Fruit fly (Drosophila melanogaster): ENCODE data around the gene stumps.
A peak's percentile ranks its signal among the peaks of the same experiment; 100 is the strongest.

dm6 chr3R:14630119-14630623 is 53.2 kb downstream of the stumps start, which contains the start of gene Cad88C:
- TF ChIP-seq h (GFP tag; optimal IDR thresholded peaks at IDR 0.05) (no peak), Vsx2 (GFP tag; optimal IDR thresholded peaks at IDR 0.05; ENCODE audit: partially characterized antibody) (peak; percentile 41), dsf (GFP tag; optimal IDR thresholded peaks at IDR 0.05; ENCODE audit: borderline replicate concordance) (no peak), pan (optimal IDR thresholded peaks at IDR 0.05) (no peak), Myc (optimal IDR thresholded peaks at IDR 0.05) (no peak), psq (GFP tag; optimal IDR thresholded peaks at IDR 0.05) (no peak), Dfd (GFP tag; optimal IDR thresholded peaks at IDR 0.05) (no peak), CrebA (GFP tag; optimal IDR thresholded peaks at IDR 0.05; ENCODE audit: borderline replicate concordance) (no peak), Hr83 (GFP tag; optimal IDR thresholded peaks at IDR 0.05; ENCODE audit: poor library complexity, severe bottlenecking) (no peak), CG9705 (GFP tag; optimal IDR thresholded peaks at IDR 0.05) (no peak), dl (GFP tag; optimal IDR thresholded peaks at IDR 0.05; ENCODE audit: insufficient read depth in 1 of 2, partially characterized antibody in 2 of 2) (no peak), Jra (GFP tag; optimal IDR thresholded peaks at IDR 0.05) (no peak), usp (GFP tag; optimal IDR thresholded peaks at IDR 0.05) (no peak), br (GFP tag; optimal IDR thresholded peaks at IDR 0.05) (no peak)

Data from whole organism, wandering third instar larva.